Fruit fly (Drosophila melanogaster) whole organism, embryonic: ENCODE data around the gene CG31347.

Experiments
- Ada2b ChIP-seq: fragments of 200-800 bp; sonication (Bioruptor generic); IDR thresholded peaks from 2 replicates; pipeline ENCODE4 v1.3.6; 2022; ENCODE audit warnings: missing biosample characterization, missing genetic modification characterization
- C15 ChIP-seq: fragments of 200-800 bp; sonication (Bioruptor generic); IDR thresholded peaks from 3 replicates; pipeline ENCODE4 v1.3.6; 2022; ENCODE audit warnings: missing biosample characterization, missing genetic modification characterization
- CG12744 ChIP-seq: fragments of 200-800 bp; sonication (Bioruptor generic); optimal IDR thresholded peaks from 2 replicates; lab custom pipeline; 2016; ENCODE audit warnings: missing biosample characterization, missing genetic modification characterization
- CG14050 ChIP-seq: fragments of 200-800 bp; sonication (Bioruptor generic); IDR thresholded peaks from 3 replicates; pipeline ENCODE4 v1.3.6; 2022; ENCODE audit warnings: missing biosample characterization, missing genetic modification characterization
- CG6689 ChIP-seq: fragments of 200-800 bp; sonication (Bioruptor generic); IDR thresholded peaks from 2 replicates; pipeline ENCODE4 v1.3.6; 2022; ENCODE audit warnings: missing biosample characterization, missing genetic modification characterization
- CG7357 ChIP-seq: fragments of 200-800 bp; sonication (Bioruptor generic); IDR thresholded peaks from 3 replicates; pipeline ENCODE4 v1.3.6; 2022; ENCODE audit warnings: missing biosample characterization, missing genetic modification characterization
- CG9797 ChIP-seq: fragments of 200-800 bp; sonication (Bioruptor generic); optimal IDR thresholded peaks from 3 replicates; lab custom pipeline; 2018; ENCODE audit warnings: missing biosample characterization, mild to moderate bottlenecking, missing genetic modification characterization
- MBD-R2 ChIP-seq: fragments of 200-800 bp; sonication (Bioruptor generic); IDR thresholded peaks from 2 replicates; pipeline ENCODE4 v1.3.6; 2022; ENCODE audit warnings: missing biosample characterization, missing genetic modification characterization
- cad ChIP-seq: fragments of >200 bp; optimal IDR thresholded peaks from 2 replicates; lab custom pipeline; 2017; ENCODE audit warnings: missing biosample characterization, missing genetic modification characterization
- lola ChIP-seq, 3 experiments: fragments of >200 bp in 2 of 3; fragments of 200-800 bp in 1 of 3; sonication (Bioruptor generic) in 1 of 3; optimal IDR thresholded peaks; 2 replicates each; lab custom pipeline; 2017 to 2019; ENCODE audit warnings: missing biosample characterization in 3 of 3, missing genetic modification characterization in 3 of 3, mild to moderate bottlenecking in 1 of 3, moderate library complexity in 1 of 3
- phol ChIP-seq: fragments of 200-800 bp; sonication (Bioruptor generic); optimal IDR thresholded peaks from 3 replicates; lab custom pipeline; 2018; ENCODE audit warnings: missing biosample characterization, mild to moderate bottlenecking, missing genetic modification characterization, moderate library complexity
- ro ChIP-seq: fragments of 200-800 bp; sonication (Bioruptor generic); IDR thresholded peaks from 2 replicates; pipeline ENCODE4 v1.3.6; 2022; ENCODE audit warnings: missing biosample characterization, missing genetic modification characterization
- sd ChIP-seq: fragments of 200-800 bp; sonication (Bioruptor generic); optimal IDR thresholded peaks from 3 replicates; lab custom pipeline; 2018; ENCODE audit warnings: missing biosample characterization, mild to moderate bottlenecking, missing genetic modification characterization, moderate library complexity
- tio ChIP-seq: fragments of 200-800 bp; sonication (Bioruptor generic); optimal IDR thresholded peaks from 2 replicates; lab custom pipeline; 2017; ENCODE audit warnings: missing biosample characterization, missing genetic modification characterization, inconsistent platforms

dm6 chr3R:12715253-12715652 lies 22.9 kb upstream of the CG31347 start:
- TF ChIP-seq CG12744 (GFP tag; lab: Kevin White, UChicago) (no peak), CG6689 (GFP tag; lab: Robert Waterston, UW) (no peak), MBD-R2 (GFP tag; lab: Robert Waterston, UW) (no peak), phol (tag; lab: Kevin White, UChicago) (no peak), cad (no peak), CG9797 (GFP tag; lab: Kevin White, UChicago) (no peak), C15 (GFP tag; lab: Robert Waterston, UW) (no peak), CG7357 (no peak), ro (GFP tag; lab: Robert Waterston, UW) (no peak), lola (GFP tag; optimal IDR thresholded peaks at IDR 0.05; lab: Kevin White, UChicago) (no peak), tio (no peak), CG14050 (no peak), sd (tag; lab: Kevin White, UChicago) (no peak), Ada2b (no peak)
